Fruit fly (Drosophila melanogaster) whole organism, embryonic: ENCODE data around the gene Sas-6.

Source experiments
- ATbp ChIP-seq: fragments of 200-800 bp; sonication (Bioruptor generic); optimal IDR thresholded peaks from 2 replicates; lab custom pipeline; 2017; ENCODE audit warnings: missing biosample characterization, mild to moderate bottlenecking, missing genetic modification characterization, missing genetic modification reagents
- CG10979 ChIP-seq: fragments of 200-800 bp; sonication (Bioruptor generic); optimal IDR thresholded peaks from 2 replicates; lab custom pipeline; 2018; ENCODE audit warnings: missing biosample characterization, mild to moderate bottlenecking, missing genetic modification characterization, moderate library complexity
- CG12744 ChIP-seq: fragments of 200-800 bp; sonication (Bioruptor generic); optimal IDR thresholded peaks from 2 replicates; lab custom pipeline; 2016; ENCODE audit warnings: missing biosample characterization, missing genetic modification characterization
- CG15073 ChIP-seq: fragments of 200-800 bp; sonication (Bioruptor generic); optimal IDR thresholded peaks from 2 replicates; lab custom pipeline; 2016; ENCODE audit warnings: missing biosample characterization, missing genetic modification characterization
- CG16815 ChIP-seq: fragments of 200-800 bp; sonication (Bioruptor generic); optimal IDR thresholded peaks from 3 replicates; lab custom pipeline; 2017; ENCODE audit warnings: missing biosample characterization, mild to moderate bottlenecking, missing genetic modification characterization
- CG3847 ChIP-seq: fragments of 200-800 bp; sonication (Bioruptor generic); IDR thresholded peaks from 2 replicates; pipeline ENCODE4 v1.3.6; 2022; ENCODE audit warnings: missing biosample characterization, missing genetic modification characterization
- CG4617 ChIP-seq: fragments of 200-800 bp; sonication (Bioruptor generic); optimal IDR thresholded peaks from 3 replicates; lab custom pipeline; 2016; ENCODE audit warnings: missing biosample characterization, missing genetic modification characterization, borderline replicate concordance
- CG4820 ChIP-seq: fragments of 200-800 bp; sonication (Bioruptor generic); optimal IDR thresholded peaks from 3 replicates; lab custom pipeline; 2016; ENCODE audit warnings: missing biosample characterization, missing genetic modification characterization
- CG8290 ChIP-seq, 3 experiments: fragments of 200-800 bp; sonication (Bioruptor generic); optimal IDR thresholded peaks; 2 replicates each; lab custom pipeline; 2016 to 2019; ENCODE audit warnings: missing biosample characterization in 3 of 3, missing genetic modification characterization in 3 of 3, mild to moderate bottlenecking in 2 of 3, moderate library complexity in 1 of 3
- CG9609 ChIP-seq: fragments of 200-800 bp; sonication (Bioruptor generic); optimal IDR thresholded peaks from 3 replicates; lab custom pipeline; 2016; ENCODE audit warnings: missing biosample characterization, missing genetic modification characterization
- CG9817 ChIP-seq: fragments of 200-800 bp; sonication (Bioruptor generic); optimal IDR thresholded peaks from 2 replicates; lab custom pipeline; 2018; ENCODE audit warnings: missing biosample characterization, mild to moderate bottlenecking, missing genetic modification characterization, moderate library complexity
- CG9876 ChIP-seq: fragments of 200-800 bp; sonication (Bioruptor generic); optimal IDR thresholded peaks from 2 replicates; lab custom pipeline; 2016; ENCODE audit warnings: missing biosample characterization, missing genetic modification characterization
- CG9932 ChIP-seq: fragments of 200-800 bp; sonication (Bioruptor generic); IDR thresholded peaks from 2 replicates; pipeline ENCODE4 v1.3.6; 2022; ENCODE audit warnings: missing biosample characterization, missing genetic modification characterization
- CoRest ChIP-seq: fragments of 200-800 bp; sonication (Bioruptor generic); optimal IDR thresholded peaks from 3 replicates; lab custom pipeline; 2018; ENCODE audit warnings: missing biosample characterization, mild to moderate bottlenecking, missing genetic modification characterization, moderate library complexity
- Dref ChIP-seq: fragments of 200-800 bp; sonication (Bioruptor generic); IDR thresholded peaks from 2 replicates; pipeline ENCODE4 v1.3.6; 2022; ENCODE audit warnings: missing biosample characterization, missing genetic modification characterization
- Ets97D ChIP-seq: fragments of 200-800 bp; sonication (Bioruptor generic); optimal IDR thresholded peaks from 3 replicates; lab custom pipeline; 2016; ENCODE audit warnings: missing biosample characterization, missing genetic modification characterization
- HLH3B ChIP-seq: fragments of 200-800 bp; sonication (Bioruptor generic); IDR thresholded peaks from 2 replicates; pipeline ENCODE4 v1.3.6; 2022; ENCODE audit warnings: missing biosample characterization, missing genetic modification characterization
- Hmr ChIP-seq: fragments of 200-800 bp; sonication (Bioruptor generic); optimal IDR thresholded peaks from 3 replicates; lab custom pipeline; 2017; ENCODE audit warnings: mild to moderate bottlenecking, missing biosample characterization, missing genetic modification reagents, missing genetic modification characterization
- MBD-R2 ChIP-seq: fragments of 200-800 bp; sonication (Bioruptor generic); IDR thresholded peaks from 2 replicates; pipeline ENCODE4 v1.3.6; 2022; ENCODE audit warnings: missing biosample characterization, missing genetic modification characterization
- MTF-1 ChIP-seq: fragments of 200-800 bp; sonication (Bioruptor generic); optimal IDR thresholded peaks from 2 replicates; lab custom pipeline; 2018; ENCODE audit warnings: missing biosample characterization, mild to moderate bottlenecking, missing genetic modification characterization, borderline replicate concordance
- Myb ChIP-seq: fragments of 200-800 bp; sonication (Bioruptor generic); optimal IDR thresholded peaks from 2 replicates; lab custom pipeline; 2016; ENCODE audit warnings: missing biosample characterization, missing genetic modification characterization
- NC2β ChIP-seq: fragments of 200-800 bp; sonication (Bioruptor generic); optimal IDR thresholded peaks from 2 replicates; lab custom pipeline; 2016; ENCODE audit warnings: missing biosample characterization, missing genetic modification characterization
- Opbp ChIP-seq: fragments of 200-800 bp; sonication (Bioruptor generic); IDR thresholded peaks from 3 replicates; pipeline ENCODE4 v1.3.6; 2022; ENCODE audit warnings: missing biosample characterization, missing genetic modification characterization; ENCODE audit not compliant: partially characterized antibody
- Optix ChIP-seq: fragments of 200-800 bp; sonication (Bioruptor generic); IDR thresholded peaks from 3 replicates; pipeline ENCODE4 v1.3.6; 2022; ENCODE audit warnings: missing biosample characterization, missing genetic modification characterization
- Ptx1 ChIP-seq: fragments of 200-800 bp; sonication (Bioruptor generic); IDR thresholded peaks from 2 replicates; pipeline ENCODE4 v1.3.6; 2022; ENCODE audit warnings: missing biosample characterization, missing genetic modification characterization
- Rfx ChIP-seq: fragments of 200-800 bp; sonication (Bioruptor generic); IDR thresholded peaks from 2 replicates; pipeline ENCODE4 v1.3.6; 2022; ENCODE audit warnings: missing biosample characterization, missing genetic modification characterization
- Xbp1 ChIP-seq: fragments of 200-800 bp; sonication (Bioruptor generic); optimal IDR thresholded peaks from 3 replicates; lab custom pipeline; 2016; ENCODE audit warnings: missing biosample characterization, mild to moderate bottlenecking, missing genetic modification characterization
- amos ChIP-seq: fragments of 200-800 bp; sonication (Bioruptor generic); IDR thresholded peaks from 2 replicates; pipeline ENCODE4 v1.3.6; 2022; ENCODE audit warnings: missing biosample characterization, missing genetic modification characterization; ENCODE audit not compliant: partially characterized antibody
- chm ChIP-seq: fragments of 200-800 bp; sonication (Bioruptor generic); IDR thresholded peaks from 2 replicates; pipeline ENCODE4 v1.3.6; 2022; ENCODE audit warnings: missing biosample characterization, missing genetic modification characterization
- crc ChIP-seq: fragments of 200-800 bp; sonication (Bioruptor generic); optimal IDR thresholded peaks from 2 replicates; lab custom pipeline; 2016; ENCODE audit warnings: missing biosample characterization, missing genetic modification characterization
- dati ChIP-seq: fragments of 200-800 bp; sonication (Bioruptor generic); IDR thresholded peaks from 2 replicates; pipeline ENCODE4 v1.3.6; 2022; ENCODE audit warnings: missing biosample characterization, missing genetic modification characterization
- gro ChIP-seq: fragments of 200-800 bp; sonication (Bioruptor generic); optimal IDR thresholded peaks from 2 replicates; lab custom pipeline; 2016; ENCODE audit warnings: missing biosample characterization, missing genetic modification characterization
- maf-S ChIP-seq: fragments of 200-800 bp; sonication (Bioruptor generic); optimal IDR thresholded peaks from 2 replicates; lab custom pipeline; 2016; ENCODE audit warnings: missing biosample characterization, missing genetic modification characterization
- odd ChIP-seq: fragments of 200-800 bp; sonication (Bioruptor generic); optimal IDR thresholded peaks from 2 replicates; lab custom pipeline; 2017; ENCODE audit warnings: missing biosample characterization, mild to moderate bottlenecking, missing genetic modification characterization
- pan ChIP-seq, 4 experiments: fragments of >200 bp in 3 of 4; fragments of 200-800 bp in 1 of 4; sonication (Bioruptor generic) in 1 of 4; optimal IDR thresholded peaks in 3 of 4; IDR thresholded peaks in 1 of 4; 2 replicates each; pipeline versions ENCODE4 v1.3.6 to Lab custom; 2017 to 2022; ENCODE audit warnings: missing biosample characterization in 2 of 4, missing genetic modification characterization in 2 of 4, mixed read lengths in 1 of 4
- pfk ChIP-seq: fragments of 200-800 bp; sonication (Bioruptor generic); optimal IDR thresholded peaks from 2 replicates; lab custom pipeline; 2018; ENCODE audit warnings: missing biosample characterization, mild to moderate bottlenecking, missing genetic modification characterization, moderate library complexity
- phol ChIP-seq: fragments of 200-800 bp; sonication (Bioruptor generic); optimal IDR thresholded peaks from 3 replicates; lab custom pipeline; 2018; ENCODE audit warnings: missing biosample characterization, mild to moderate bottlenecking, missing genetic modification characterization, moderate library complexity
- prd ChIP-seq, 3 experiments: fragments of >200 bp in 2 of 3; fragments of 200-800 bp in 1 of 3; sonication (Bioruptor generic) in 1 of 3; optimal IDR thresholded peaks in 2 of 3; IDR thresholded peaks in 1 of 3; 2 replicates in 2 of 3; 3 replicates in 1 of 3; pipeline versions ENCODE4 v1.3.6 to Lab custom; 2017 to 2022; ENCODE audit warnings: missing biosample characterization in 1 of 3, missing genetic modification characterization in 1 of 3
- run ChIP-seq: fragments of 200-800 bp; sonication (Bioruptor generic); optimal IDR thresholded peaks from 3 replicates; lab custom pipeline; 2018; ENCODE audit warnings: missing biosample characterization, mild to moderate bottlenecking, missing genetic modification characterization
- sc ChIP-seq, 3 experiments: fragments of >200 bp in 2 of 3; fragments of 200-800 bp in 1 of 3; sonication (Bioruptor generic) in 1 of 3; optimal IDR thresholded peaks; 2 replicates in 2 of 3; 3 replicates in 1 of 3; lab custom pipeline; 2017; ENCODE audit warnings: mild to moderate bottlenecking in 1 of 3, missing biosample characterization in 1 of 3, missing genetic modification characterization in 1 of 3, missing genetic modification reagents in 1 of 3
- shn ChIP-seq: fragments of 200-800 bp; sonication (Bioruptor generic); optimal IDR thresholded peaks from 3 replicates; lab custom pipeline; 2016; ENCODE audit warnings: missing biosample characterization, missing genetic modification characterization
- sisA ChIP-seq: fragments of 200-800 bp; sonication (Bioruptor generic); IDR thresholded peaks from 2 replicates; pipeline ENCODE4 v1.3.6; 2022; ENCODE audit warnings: missing biosample characterization, missing genetic modification characterization
- slbo ChIP-seq: fragments of 200-800 bp; sonication (Bioruptor generic); IDR thresholded peaks from 2 replicates; pipeline ENCODE4 v1.3.6; 2022; ENCODE audit warnings: missing biosample characterization, missing genetic modification characterization
- tap ChIP-seq: fragments of 200-800 bp; optimal IDR thresholded peaks from 3 replicates; lab custom pipeline; 2019; ENCODE audit warnings: missing biosample characterization, mild to moderate bottlenecking, missing genetic modification characterization, moderate library complexity
- tll ChIP-seq, 2 experiments: fragments of 200-800 bp in 1 of 2; fragments of >200 bp in 1 of 2; sonication (Bioruptor generic) in 1 of 2; optimal IDR thresholded peaks; 2 replicates each; lab custom pipeline; 2017 to 2019; ENCODE audit warnings: missing biosample characterization in 2 of 2, missing genetic modification characterization in 2 of 2, mild to moderate bottlenecking in 1 of 2, moderate library complexity in 1 of 2
- twi ChIP-seq: fragments of 200-800 bp; optimal IDR thresholded peaks from 2 replicates; lab custom pipeline; 2019; ENCODE audit warnings: missing biosample characterization, mild to moderate bottlenecking, missing genetic modification characterization, moderate library complexity
- unc-4 ChIP-seq: fragments of 200-800 bp; sonication (Bioruptor generic); IDR thresholded peaks from 2 replicates; pipeline ENCODE4 v1.3.6; 2022; ENCODE audit warnings: missing biosample characterization, missing genetic modification characterization; ENCODE audit not compliant: partially characterized antibody

Gene Sas-6

DNA sequence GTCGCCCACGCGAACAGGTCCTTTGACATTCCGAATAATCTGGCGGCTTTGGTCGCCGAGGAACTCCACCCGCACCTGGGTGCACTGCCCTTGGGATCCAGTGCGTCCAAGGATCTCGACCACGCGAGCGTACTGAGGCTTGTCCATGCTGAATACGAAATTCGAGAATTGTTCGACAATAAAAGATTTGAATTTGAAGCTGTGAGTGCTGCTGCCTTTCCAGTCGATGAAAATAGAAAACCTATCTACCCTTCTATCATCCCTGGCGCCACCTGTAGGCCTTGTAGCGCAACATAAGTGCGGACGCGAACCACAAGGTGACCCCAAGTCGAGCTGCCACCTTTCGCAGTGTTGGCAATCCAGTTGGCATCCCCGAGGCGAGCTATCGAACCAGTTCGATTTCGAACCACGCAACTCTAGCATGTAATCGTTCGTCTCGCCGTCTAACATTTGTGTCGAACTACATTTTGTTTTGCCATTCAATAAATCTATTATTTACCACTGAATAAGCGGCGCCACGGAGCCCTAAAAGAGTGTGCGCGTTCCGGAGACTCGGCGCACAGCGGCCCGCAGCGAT is 27.4 kb downstream of the Sas-6 start, which contains the start of the genes RpS28a and Axn (continued):
- TF ChIP-seq shn (GFP tag; lab: Kevin White, UChicago) (no peak), Ets97D (GFP tag; lab: Kevin White, UChicago) (peak; percentile 78), sisA (GFP tag; lab: Robert Waterston, UW) (peak; percentile 33; the same call in 1 of the 2 replicates), MTF-1 (GFP tag; lab: Kevin White, UChicago) (no peak), CG4820 (GFP tag; lab: Kevin White, UChicago) (no peak), dati (GFP tag; lab: Robert Waterston, UW) (no peak), Dref (GFP tag; lab: Robert Waterston, UW) (peak; percentile 98), CG16815 (GFP tag; lab: Kevin White, UChicago) (no peak), prd (optimal IDR thresholded peaks at IDR 0.05; lab: Kevin White, UChicago) (no peak), prd (GFP tag; IDR thresholded peaks at IDR 0.05; lab: Robert Waterston, UW) (0 out of 3 replicates have a peak, but pooled peaks have one; percentile 28), CG8290 (GFP tag; optimal IDR thresholded peaks at IDR 0.05; lab: Kevin White, UChicago) (peak; percentile 18), CG8290 (tag; optimal IDR thresholded peaks at IDR 0.05; lab: Kevin White, UChicago) (no peak), phol (tag; lab: Kevin White, UChicago) (peak; percentile 37), CG9932 (GFP tag; lab: Robert Waterston, UW) (peak; percentile 65), pfk (GFP tag; lab: Kevin White, UChicago) (no peak), run (no peak), CG10979 (tag; lab: Kevin White, UChicago) (peak; percentile 99), gro (peak; percentile 1), Myb (GFP tag; lab: Kevin White, UChicago) (peak; percentile 57), unc-4 (GFP tag; lab: Robert Waterston, UW) (peak; percentile 51; the same call in 1 of the 2 replicates), CG3847 (GFP tag; lab: Robert Waterston, UW) (peak; percentile 76), sc (optimal IDR thresholded peaks at IDR 0.05; lab: Kevin White, UChicago) (no peak), sc (GFP tag; optimal IDR thresholded peaks at IDR 0.05; lab: Kevin White, UChicago) (no peak), tap (no peak), Optix (GFP tag; lab: Robert Waterston, UW) (no peak; the same call in 2 of the 3 replicates), MBD-R2 (peak; percentile 85), CG12744 (GFP tag; lab: Kevin White, UChicago) (no peak), pan (optimal IDR thresholded peaks at IDR 0.05; lab: Kevin White, UChicago) (no peak), pan (GFP tag; optimal IDR thresholded peaks at IDR 0.05 in 1 of 2, IDR thresholded peaks at IDR 0.05 in 1 of 2) (peak in 1 of 2 experiments; percentile 26), chm (GFP tag; lab: Robert Waterston, UW) (no peak), odd (no peak), HLH3B (GFP tag; lab: Robert Waterston, UW) (no peak), crc (GFP tag; lab: Kevin White, UChicago) (no peak), Opbp (GFP tag; lab: Robert Waterston, UW) (peak; percentile 56; the same call in 2 of the 3 replicates), CG9817 (tag; lab: Kevin White, UChicago) (peak; percentile 31), Rfx (GFP tag; lab: Robert Waterston, UW) (peak; percentile 48), Hmr (GFP tag; lab: Kevin White, UChicago) (peak; percentile 45), CG4617 (GFP tag; lab: Kevin White, UChicago) (peak; percentile 67), CG15073 (GFP tag; lab: Kevin White, UChicago) (no peak), maf-S (GFP tag; lab: Kevin White, UChicago) (peak; percentile 26), ATbp (GFP tag; lab: Kevin White, UChicago) (no peak), amos (GFP tag; lab: Robert Waterston, UW) (peak; percentile 65; the same call in 1 of the 2 replicates), twi (tag; lab: Kevin White, UChicago) (no peak), CoRest (peak; percentile 19), slbo (GFP tag; lab: Robert Waterston, UW) (peak; percentile 52), Xbp1 (GFP tag; lab: Kevin White, UChicago) (peak; percentile 43), Ptx1 (GFP tag; lab: Robert Waterston, UW) (no peak), CG9876 (GFP tag; lab: Kevin White, UChicago) (no peak), tll (GFP tag; optimal IDR thresholded peaks at IDR 0.05; lab: Kevin White, UChicago) (peak in 1 of 2 experiments; percentile 11), CG9609 (GFP tag; lab: Kevin White, UChicago) (peak; percentile 49), NC2β (GFP tag; lab: Kevin White, UChicago) (no peak)
